Worm (Caenorhabditis elegans) whole organism, L2 larva: ENCODE results near the gene F54F2.7.

Source experiments
- C34F6.9 ChIP-seq: fragments of 150-350 bp; optimal IDR thresholded peaks from 2 replicates; lab custom pipeline; 2014; ENCODE audit warnings: missing biosample characterization, missing genetic modification characterization
- F13H6.1 ChIP-seq: sonication (generic microtip); optimal IDR thresholded peaks from 2 replicates; lab custom pipeline; 2016; ENCODE audit warnings: missing genetic modification characterization, missing compliant biosample characterization
- R02D3.7 ChIP-seq: fragments of 150-350 bp; optimal IDR thresholded peaks from 2 replicates; lab custom pipeline; 2014; ENCODE audit warnings: missing biosample characterization, missing genetic modification characterization
- Y55F3AM.14 ChIP-seq: fragments of 200-800 bp; sonication (Bioruptor generic); optimal IDR thresholded peaks from 2 replicates; lab custom pipeline; 2018; ENCODE audit warnings: mild to moderate bottlenecking, missing genetic modification characterization, missing compliant biosample characterization
- ZK546.5 ChIP-seq: sonication (generic microtip); optimal IDR thresholded peaks from 2 replicates; lab custom pipeline; 2017; ENCODE audit warnings: missing biosample characterization, missing genetic modification characterization
- alr-1 ChIP-seq: fragments of 150-350 bp; optimal IDR thresholded peaks from 2 replicates; lab custom pipeline; 2014; ENCODE audit warnings: missing biosample characterization, missing genetic modification characterization
- aly-2 ChIP-seq: fragments of 150-350 bp; optimal IDR thresholded peaks from 2 replicates; lab custom pipeline; 2014; ENCODE audit warnings: missing biosample characterization, missing genetic modification characterization
- ama-1 ChIP-seq: fragments of 150-350 bp; optimal IDR thresholded peaks from 2 replicates; lab custom pipeline; 2018; ENCODE audit warnings: inconsistent platforms
- ceh-16 ChIP-seq: fragments of 150-350 bp; optimal IDR thresholded peaks from 2 replicates; lab custom pipeline; 2014; ENCODE audit warnings: missing biosample characterization, missing genetic modification characterization
- ceh-82 ChIP-seq: fragments of 150-350 bp; optimal IDR thresholded peaks from 2 replicates; lab custom pipeline; 2014; ENCODE audit warnings: missing biosample characterization, missing genetic modification characterization
- dmd-4 ChIP-seq: sonication (generic microtip); optimal IDR thresholded peaks from 2 replicates; lab custom pipeline; 2017; ENCODE audit warnings: missing biosample characterization, missing genetic modification characterization
- egl-27 ChIP-seq: sonication (generic microtip); optimal IDR thresholded peaks from 3 replicates; lab custom pipeline; 2017; ENCODE audit warnings: missing biosample characterization, missing genetic modification reagents, missing genetic modification characterization
- elt-1 ChIP-seq: fragments of 150-350 bp; optimal IDR thresholded peaks from 2 replicates; lab custom pipeline; 2014; ENCODE audit warnings: missing biosample characterization, missing genetic modification characterization
- elt-3 ChIP-seq: sonication (generic microtip); optimal IDR thresholded peaks from 2 replicates; lab custom pipeline; 2017; ENCODE audit warnings: missing biosample characterization, missing genetic modification characterization
- fos-1 ChIP-seq: fragments of 150-350 bp; optimal IDR thresholded peaks from 2 replicates; lab custom pipeline; 2014; ENCODE audit warnings: missing biosample characterization, missing genetic modification characterization
- gmeb-1 ChIP-seq: fragments of 150-350 bp; optimal IDR thresholded peaks from 2 replicates; lab custom pipeline; 2014; ENCODE audit warnings: missing biosample characterization, missing genetic modification characterization
- lin-11 ChIP-seq: fragments of 150-350 bp; sonication (generic microtip); optimal IDR thresholded peaks from 2 replicates; lab custom pipeline; 2014; ENCODE audit warnings: missing biosample characterization, missing genetic modification characterization, inconsistent platforms, mixed read lengths
- lin-13 ChIP-seq: fragments of 150-350 bp; optimal IDR thresholded peaks from 2 replicates; lab custom pipeline; 2014; ENCODE audit warnings: missing biosample characterization, missing genetic modification reagents, missing genetic modification characterization
- lin-39 ChIP-seq: fragments of 150-350 bp; optimal IDR thresholded peaks from 2 replicates; lab custom pipeline; 2014; ENCODE audit warnings: missing biosample characterization, missing genetic modification reagents, missing genetic modification characterization
- lsy-2 ChIP-seq, 2 experiments: fragments of 150-350 bp in 1 of 2; sonication (generic microtip) in 1 of 2; optimal IDR thresholded peaks; 2 replicates each; lab custom pipeline; 2014 to 2017; ENCODE audit warnings: missing biosample characterization in 2 of 2, missing genetic modification characterization in 2 of 2
- mab-5 ChIP-seq: fragments of 150-350 bp; optimal IDR thresholded peaks from 2 replicates; lab custom pipeline; 2014; ENCODE audit warnings: missing biosample characterization, missing genetic modification characterization
- nhr-11 ChIP-seq: fragments of 150-350 bp; optimal IDR thresholded peaks from 2 replicates; lab custom pipeline; 2014; ENCODE audit warnings: missing biosample characterization, missing genetic modification characterization
- nhr-12 ChIP-seq: fragments of 150-350 bp; optimal IDR thresholded peaks from 2 replicates; lab custom pipeline; 2014; ENCODE audit warnings: missing biosample characterization, missing genetic modification characterization
- nhr-23 ChIP-seq: fragments of 150-350 bp; optimal IDR thresholded peaks from 2 replicates; lab custom pipeline; 2014; ENCODE audit warnings: missing biosample characterization, missing genetic modification reagents, missing genetic modification characterization
- nhr-237 ChIP-seq: fragments of 150-350 bp; optimal IDR thresholded peaks from 2 replicates; lab custom pipeline; 2014; ENCODE audit warnings: missing biosample characterization, missing genetic modification characterization
- nhr-25 ChIP-seq: fragments of 150-350 bp; sonication (generic microtip); optimal IDR thresholded peaks from 3 replicates; lab custom pipeline; 2014; ENCODE audit warnings: missing biosample characterization, missing genetic modification characterization
- nhr-6 ChIP-seq: fragments of 150-350 bp; optimal IDR thresholded peaks from 2 replicates; lab custom pipeline; 2014; ENCODE audit warnings: missing biosample characterization, missing genetic modification characterization
- nhr-77 ChIP-seq: fragments of 150-350 bp; optimal IDR thresholded peaks from 2 replicates; lab custom pipeline; 2014; ENCODE audit warnings: missing biosample characterization, missing genetic modification characterization
- sem-4 ChIP-seq: fragments of 150-350 bp; optimal IDR thresholded peaks from 2 replicates; lab custom pipeline; 2014; ENCODE audit warnings: missing biosample characterization, missing genetic modification reagents, missing genetic modification characterization
- skn-1 ChIP-seq: sonication (generic microtip); optimal IDR thresholded peaks from 2 replicates; lab custom pipeline; 2017; ENCODE audit warnings: missing biosample characterization, missing genetic modification characterization
- sma-3 ChIP-seq: sonication (generic microtip); optimal IDR thresholded peaks from 2 replicates; lab custom pipeline; 2016; ENCODE audit warnings: missing genetic modification reagents, missing genetic modification characterization, missing compliant biosample characterization
- sma-9 ChIP-seq, 2 experiments: fragments of 150-350 bp in 1 of 2; sonication (generic microtip) in 1 of 2; optimal IDR thresholded peaks; 2 replicates each; lab custom pipeline; 2014 to 2016; ENCODE audit warnings: missing genetic modification characterization in 2 of 2, mild to moderate bottlenecking in 1 of 2, missing biosample characterization in 1 of 2, missing compliant biosample characterization in 1 of 2, missing genetic modification reagents in 1 of 2, moderate library complexity in 1 of 2
- snpc-4 ChIP-seq: fragments of 150-350 bp; optimal IDR thresholded peaks from 2 replicates; lab custom pipeline; 2014; ENCODE audit warnings: missing biosample characterization, missing genetic modification characterization
- unc-39 ChIP-seq: fragments of 150-350 bp; optimal IDR thresholded peaks from 2 replicates; lab custom pipeline; 2014; ENCODE audit warnings: missing biosample characterization, missing genetic modification characterization
- unc-55 ChIP-seq: fragments of 150-350 bp; sonication (generic microtip); optimal IDR thresholded peaks from 3 replicates; lab custom pipeline; 2014; ENCODE audit warnings: missing biosample characterization, missing genetic modification reagents, missing genetic modification characterization
- unc-62 ChIP-seq: fragments of 150-350 bp; optimal IDR thresholded peaks from 2 replicates; lab custom pipeline; 2014; ENCODE audit warnings: missing biosample characterization, missing genetic modification reagents, missing genetic modification characterization
- ztf-1 ChIP-seq: fragments of 200-800 bp; sonication (Bioruptor generic); conservative IDR thresholded peaks from 2 replicates; pipeline ENCODE4 v1.3.6; 2022; ENCODE audit warnings: missing genetic modification characterization, missing compliant biosample characterization
- ztf-11 ChIP-seq: sonication (generic microtip); optimal IDR thresholded peaks from 2 replicates; lab custom pipeline; 2017; ENCODE audit warnings: missing biosample characterization, missing genetic modification characterization

Gene F54F2.7

ce11 chrIII:8792251-8792650 lies 14.9 kb downstream of the F54F2.7 start, which contains the start of gene ztf-1:
Gene ztf-1, minus strand, starts transcription at chrIII:8792351.
- TF ChIP-seq nhr-77 (tag; lab: Kevin White, UChicago) (no peak), gmeb-1 (no peak), lin-11 (tag; lab: Kevin White, UChicago) (no peak), alr-1 (tag; lab: Kevin White, UChicago) (no peak), snpc-4 (no peak), nhr-25 (tag; lab: Kevin White, UChicago) (no peak), fos-1 (tag; lab: Kevin White, UChicago) (no peak), Y55F3AM.14 (GFP tag; lab: Kevin White, UChicago) (no peak), nhr-6 (tag; lab: Kevin White, UChicago) (no peak), F13H6.1 (tag; lab: Kevin White, UChicago) (no peak), mab-5 (no peak), skn-1 (no peak), unc-39 (tag; lab: Kevin White, UChicago) (no peak), sma-3 (no peak), nhr-237 (tag; lab: Kevin White, UChicago) (no peak), elt-3 (tag; lab: Kevin White, UChicago) (no peak), nhr-11 (tag; lab: Kevin White, UChicago) (no peak), elt-1 (no peak), ZK546.5 (no peak), sma-9 (GFP tag; optimal IDR thresholded peaks at IDR 0.05; lab: Kevin White, UChicago) (no peak), sma-9 (tag; optimal IDR thresholded peaks at IDR 0.05; lab: Kevin White, UChicago) (no peak)

ce11 chrIII:8791235-8791634 lies 15.9 kb downstream of the F54F2.7 start, which contains the start of the genes zfp-1 and F54F2.14:
Gene zfp-1, plus strand, starts transcription at chrIII:8791535.
Gene F54F2.14, plus strand, starts transcription at chrIII:8791546.
- TF ChIP-seq lin-13 (GFP tag; lab: Kevin White, UChicago) (no peak), nhr-77 (tag; lab: Kevin White, UChicago) (no peak), nhr-23 (tag; lab: Kevin White, UChicago) (no peak), ama-1 (no peak), egl-27 (tag; lab: Kevin White, UChicago) (no peak)

- TF ChIP-seq unc-55 (GFP tag; lab: Kevin White, UChicago) (peak; percentile 3), F13H6.1 (tag; lab: Kevin White, UChicago) (peak; percentile 16), nhr-12 (tag; lab: Kevin White, UChicago) (no peak), sem-4 (tag; lab: Kevin White, UChicago) (no peak), dmd-4 (tag; lab: Kevin White, UChicago) (no peak), ztf-1 (GFP tag; lab: Robert Waterston, UW) (no peak), mab-5 (no peak), lsy-2 (tag; optimal IDR thresholded peaks at IDR 0.05; lab: Kevin White, UChicago) (no peak), lin-39 (tag; lab: Kevin White, UChicago) (no peak), elt-1 (no peak), nhr-237 (tag; lab: Kevin White, UChicago) (no peak), egl-27 (tag; lab: Kevin White, UChicago) (no peak), C34F6.9 (tag; lab: Kevin White, UChicago) (peak; percentile 33), unc-62 (GFP tag; lab: Kevin White, UChicago) (no peak), ztf-11 (no peak)
Observed at ce11 chrIII:8788690-8789089, 18.5 kb downstream of the F54F2.7 start.

- TF ChIP-seq nhr-12 (tag; lab: Kevin White, UChicago) (no peak), nhr-23 (tag; lab: Kevin White, UChicago) (no peak), unc-55 (GFP tag; lab: Kevin White, UChicago) (no peak), nhr-11 (tag; lab: Kevin White, UChicago) (no peak), nhr-6 (tag; lab: Kevin White, UChicago) (no peak), nhr-237 (tag; lab: Kevin White, UChicago) (no peak), alr-1 (tag; lab: Kevin White, UChicago) (no peak), sma-9 (GFP tag; optimal IDR thresholded peaks at IDR 0.05; lab: Kevin White, UChicago) (no peak), sma-9 (tag; optimal IDR thresholded peaks at IDR 0.05; lab: Kevin White, UChicago) (no peak), aly-2 (tag; lab: Kevin White, UChicago) (no peak), ceh-82 (tag; lab: Kevin White, UChicago) (no peak), R02D3.7 (tag; lab: Kevin White, UChicago) (no peak), sma-3 (no peak), unc-39 (tag; lab: Kevin White, UChicago) (no peak), ceh-16 (tag; lab: Kevin White, UChicago) (no peak)
Observed at ce11 chrIII:8786077-8786476, 21.1 kb downstream of the F54F2.7 start, which contains the start of gene K02D10.8. Gene K02D10.8, plus strand, starts transcription at chrIII:8786377.
